Worm (Caenorhabditis elegans) whole organism, young adult: Measurements from ENCODE around the gene igdb-3.

Source experiments
- C06A6.2 ChIP-seq: fragments of 200-800 bp; sonication (Bioruptor generic); conservative IDR thresholded peaks from 2 replicates; pipeline ENCODE4 v1.3.6; 2022; ENCODE audit warnings: missing genetic modification characterization, missing compliant biosample characterization
- F49E8.2 ChIP-seq: sonication (generic microtip); optimal IDR thresholded peaks from 3 replicates; lab custom pipeline; 2017; ENCODE audit warnings: missing genetic modification characterization, mild to moderate bottlenecking, missing compliant biosample characterization, antibody characterized with exemption, moderate library complexity; ENCODE audit not compliant: insufficient read depth
- K12H6.12 ChIP-seq: fragments of 200-800 bp; sonication (Bioruptor generic); optimal IDR thresholded peaks from 2 replicates; lab custom pipeline; 2018; ENCODE audit warnings: mild to moderate bottlenecking, missing genetic modification characterization, missing compliant biosample characterization
- Y53G8AR.9 ChIP-seq: fragments of 200-800 bp; sonication (Bioruptor generic); conservative IDR thresholded peaks from 2 replicates; pipeline ENCODE4 v1.3.6; 2022; ENCODE audit warnings: missing genetic modification reagents, missing genetic modification characterization, missing compliant biosample characterization
- Y56A3A.18 ChIP-seq: fragments of 200-800 bp; sonication (Bioruptor generic); IDR thresholded peaks from 2 replicates; pipeline ENCODE4 v1.3.6; 2022; ENCODE audit warnings: missing genetic modification reagents, missing genetic modification characterization, missing compliant biosample characterization
- attf-5 ChIP-seq: fragments of 200-800 bp; sonication (Bioruptor generic); optimal IDR thresholded peaks from 2 replicates; lab custom pipeline; 2018; ENCODE audit warnings: mild to moderate bottlenecking, missing genetic modification characterization, missing compliant biosample characterization
- bed-2 ChIP-seq: fragments of 200-800 bp; sonication (Bioruptor generic); IDR thresholded peaks from 2 replicates; pipeline ENCODE4 v1.3.6; 2022; ENCODE audit warnings: missing genetic modification reagents, missing genetic modification characterization, missing compliant biosample characterization
- ceh-58 ChIP-seq: fragments of 200-800 bp; sonication (Bioruptor generic); IDR thresholded peaks from 2 replicates; pipeline ENCODE4 v1.3.6; 2022; ENCODE audit warnings: missing genetic modification characterization, missing compliant biosample characterization
- dox-1 ChIP-seq: fragments of 200-800 bp; sonication (Bioruptor generic); IDR thresholded peaks from 2 replicates; pipeline ENCODE4 v1.3.6; 2022; ENCODE audit warnings: missing genetic modification reagents, missing genetic modification characterization, missing compliant biosample characterization
- efl-1 ChIP-seq: fragments of 150-350 bp; optimal IDR thresholded peaks from 2 replicates; lab custom pipeline; 2014; ENCODE audit warnings: missing biosample characterization, missing genetic modification reagents, missing genetic modification characterization
- ekl-4 ChIP-seq: fragments of 200-800 bp; sonication (Bioruptor generic); IDR thresholded peaks from 2 replicates; pipeline ENCODE4 v1.3.6; 2022; ENCODE audit warnings: missing genetic modification reagents, missing genetic modification characterization, missing compliant biosample characterization
- ets-4 ChIP-seq: fragments of 200-800 bp; sonication (Bioruptor generic); optimal IDR thresholded peaks from 2 replicates; lab custom pipeline; 2018; ENCODE audit warnings: mild to moderate bottlenecking, missing genetic modification characterization, missing compliant biosample characterization
- hlh-26 ChIP-seq: fragments of 200-800 bp; sonication (Bioruptor generic); conservative IDR thresholded peaks from 2 replicates; pipeline ENCODE4 v1.3.6; 2022; ENCODE audit warnings: missing genetic modification reagents, missing genetic modification characterization, missing compliant biosample characterization
- hmg-20 ChIP-seq: fragments of 200-800 bp; sonication (Bioruptor generic); IDR thresholded peaks from 2 replicates; pipeline ENCODE4 v1.3.6; 2022; ENCODE audit warnings: missing genetic modification reagents, missing genetic modification characterization, missing compliant biosample characterization
- hsf-1 ChIP-seq: fragments of 200-800 bp; sonication (Bioruptor generic); IDR thresholded peaks from 2 replicates; pipeline ENCODE4 v1.3.6; 2022; ENCODE audit warnings: missing genetic modification reagents, missing genetic modification characterization, missing compliant biosample characterization
- lag-1 ChIP-seq: fragments of 200-800 bp; sonication (Bioruptor generic); IDR thresholded peaks from 2 replicates; pipeline ENCODE4 v1.3.6; 2022; ENCODE audit warnings: missing genetic modification reagents, missing genetic modification characterization, missing compliant biosample characterization
- lir-1 ChIP-seq: fragments of 200-800 bp; sonication (Bioruptor generic); conservative IDR thresholded peaks from 2 replicates; pipeline ENCODE4 v1.3.6; 2022; ENCODE audit warnings: missing genetic modification reagents, missing genetic modification characterization, missing compliant biosample characterization
- lsl-1 ChIP-seq: fragments of 200-800 bp; sonication (Bioruptor generic); optimal IDR thresholded peaks from 2 replicates; lab custom pipeline; 2018; ENCODE audit warnings: mild to moderate bottlenecking, missing genetic modification characterization, moderate library complexity, missing compliant biosample characterization
- madf-10 ChIP-seq: sonication (generic microtip); optimal IDR thresholded peaks from 2 replicates; lab custom pipeline; 2016; ENCODE audit warnings: mild to moderate bottlenecking, missing genetic modification characterization, missing compliant biosample characterization
- madf-8 ChIP-seq: fragments of 200-800 bp; sonication (Bioruptor generic); conservative IDR thresholded peaks from 2 replicates; pipeline ENCODE4 v1.3.6; 2022; ENCODE audit warnings: missing genetic modification reagents, missing genetic modification characterization, missing compliant biosample characterization
- mxl-1 ChIP-seq: sonication (generic microtip); optimal IDR thresholded peaks from 2 replicates; lab custom pipeline; 2016; ENCODE audit warnings: missing genetic modification characterization, missing compliant biosample characterization
- nhr-120 ChIP-seq: fragments of 200-800 bp; sonication (Bioruptor generic); IDR thresholded peaks from 2 replicates; pipeline ENCODE4 v1.3.6; 2022; ENCODE audit warnings: missing genetic modification characterization, missing compliant biosample characterization
- nhr-80 ChIP-seq: sonication (generic microtip); optimal IDR thresholded peaks from 2 replicates; lab custom pipeline; 2016; ENCODE audit warnings: missing genetic modification characterization, missing compliant biosample characterization
- pbrm-1 ChIP-seq: fragments of 200-800 bp; sonication (Bioruptor generic); IDR thresholded peaks from 2 replicates; pipeline ENCODE4 v1.3.6; 2022; ENCODE audit warnings: missing genetic modification reagents, missing genetic modification characterization, missing compliant biosample characterization
- pha-4 ChIP-seq: fragments of 150-350 bp; sonication (generic microtip); optimal IDR thresholded peaks from 2 replicates; lab custom pipeline; 2014; ENCODE audit warnings: missing biosample characterization, missing genetic modification reagents, missing genetic modification characterization
- rcor-1 ChIP-seq: fragments of 200-800 bp; sonication (Bioruptor generic); IDR thresholded peaks from 2 replicates; pipeline ENCODE4 v1.3.6; 2022; ENCODE audit warnings: missing genetic modification reagents, missing genetic modification characterization, missing compliant biosample characterization
- rec-8 ChIP-seq, 2 experiments: sonication (generic microtip); optimal IDR thresholded peaks; 2 replicates each; lab custom pipeline; 2016; ENCODE audit warnings: mild to moderate bottlenecking in 2 of 2, missing genetic modification characterization in 2 of 2, missing genetic modification reagents in 2 of 2, missing genotype in 2 of 2, missing biosample characterization in 1 of 2, missing compliant biosample characterization in 1 of 2, moderate library complexity in 1 of 2
- repo-1 ChIP-seq: sonication (generic microtip); optimal IDR thresholded peaks from 2 replicates; lab custom pipeline; 2017; ENCODE audit warnings: mild to moderate bottlenecking, missing genetic modification characterization, missing compliant biosample characterization
- rpc-1 ChIP-seq, 2 experiments: fragments of 150-350 bp in 1 of 2; sonication (generic microtip) in 1 of 2; optimal IDR thresholded peaks; 2 replicates each; lab custom pipeline; 2014 to 2018; ENCODE audit warnings: missing biosample characterization in 1 of 2, missing genetic modification characterization in 1 of 2, missing genetic modification reagents in 1 of 2, missing genotype in 1 of 2
- snpc-3.4 ChIP-seq: sonication (generic microtip); optimal IDR thresholded peaks from 2 replicates; lab custom pipeline; 2017; ENCODE audit warnings: missing genetic modification characterization, mild to moderate bottlenecking, missing compliant biosample characterization, antibody characterized with exemption, moderate library complexity, missing genotype, missing genetic modification reagents
- ztf-22 ChIP-seq: fragments of 200-800 bp; sonication (Bioruptor generic); optimal IDR thresholded peaks from 2 replicates; lab custom pipeline; 2018; ENCODE audit warnings: mild to moderate bottlenecking, missing genetic modification characterization, moderate library complexity, missing compliant biosample characterization
- ztf-25 ChIP-seq: fragments of 200-800 bp; sonication (Bioruptor generic); IDR thresholded peaks from 2 replicates; pipeline ENCODE4 v1.3.6; 2022; ENCODE audit warnings: missing genetic modification reagents, missing genetic modification characterization, missing compliant biosample characterization
- ztf-3 ChIP-seq: fragments of 200-800 bp; sonication (Bioruptor generic); optimal IDR thresholded peaks from 2 replicates; lab custom pipeline; 2018; ENCODE audit warnings: mild to moderate bottlenecking, missing genetic modification characterization, missing compliant biosample characterization

The igdb-3 gene

DNA sequence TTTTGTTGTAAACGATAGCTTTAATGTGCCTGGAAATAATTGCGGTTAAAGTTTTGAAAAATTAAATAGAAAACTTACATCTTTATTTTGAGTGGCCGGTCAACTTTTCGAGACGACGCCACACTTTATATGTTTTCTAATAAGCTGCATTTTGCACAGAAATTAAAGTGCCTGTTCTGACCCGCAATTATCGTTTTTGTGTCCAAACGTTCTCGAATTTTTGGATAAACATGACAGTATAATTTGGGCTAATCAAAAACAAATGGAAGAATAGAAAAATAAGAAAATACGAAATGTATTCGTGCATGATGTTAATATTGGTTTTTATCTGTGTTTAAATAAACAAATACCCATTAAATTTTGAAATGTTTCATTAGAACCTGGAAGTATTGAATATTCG lies 35.4 kb downstream of the igdb-3 start, which contains the start of gene K10C2.12 (continued):
- TF ChIP-seq rec-8 (tag; optimal IDR thresholded peaks at IDR 0.05; lab: Kevin White, UChicago) = no peak
- TF ChIP-seq Y53G8AR.9 (GFP tag; lab: Robert Waterston, UW) = no peak
- no peak for TF ChIP-seq madf-10

- TF ChIP-seq K12H6.12 = no peak
- no peak for TF ChIP-seq efl-1 (GFP tag; lab: Kevin White, UChicago)
- no peak for TF ChIP-seq nhr-120 (GFP tag; lab: Robert Waterston, UW)
- no peak for TF ChIP-seq rcor-1 (GFP tag; lab: Robert Waterston, UW)
- no peak for TF ChIP-seq attf-5 (GFP tag; lab: Kevin White, UChicago)
- no peak for TF ChIP-seq pbrm-1 (GFP tag; lab: Robert Waterston, UW)
- TF ChIP-seq C06A6.2 (GFP tag; lab: Robert Waterston, UW) = no peak
- peak; percentile 40; the same call in 1 of the 2 replicates for TF ChIP-seq dox-1 (GFP tag; lab: Robert Waterston, UW)
- TF ChIP-seq bed-2 = no peak
- peak; percentile 11 for TF ChIP-seq madf-10
- TF ChIP-seq ztf-25 (GFP tag; lab: Robert Waterston, UW) = 0 out of 2 replicates have a peak, but pooled peaks have one; percentile 9
- no peak for TF ChIP-seq mxl-1 (tag; lab: Kevin White, UChicago)
- no peak for TF ChIP-seq ceh-58
- no peak for TF ChIP-seq lsl-1 (GFP tag; lab: Kevin White, UChicago)
- no peak for TF ChIP-seq Y56A3A.18 (GFP tag; lab: Robert Waterston, UW)
- no peak for TF ChIP-seq madf-8 (GFP tag; lab: Robert Waterston, UW)
- TF ChIP-seq hmg-20 (GFP tag; lab: Robert Waterston, UW) = no peak
- peak; percentile 97 for TF ChIP-seq nhr-80 (tag; lab: Kevin White, UChicago)
- TF ChIP-seq repo-1 = no peak
- TF ChIP-seq lir-1 (GFP tag; lab: Robert Waterston, UW) = no peak
- no peak for TF ChIP-seq hlh-26 (GFP tag; lab: Robert Waterston, UW)
- no peak for TF ChIP-seq pha-4 (tag; lab: Kevin White, UChicago)
- TF ChIP-seq ets-4 = peak; percentile 37
- TF ChIP-seq ztf-22 (GFP tag; lab: Kevin White, UChicago) = no peak
- no peak for TF ChIP-seq lag-1 (GFP tag; lab: Robert Waterston, UW)
Measured at ce11 chrX:6427147-6427546, 41.9 kb downstream of the igdb-3 start.

ce11 chrX:6429552-6429951 lies 44.3 kb downstream of the igdb-3 start:
- TF ChIP-seq rpc-1 (optimal IDR thresholded peaks at IDR 0.05; lab: Kevin White, UChicago) = no peak
- no peak for TF ChIP-seq rpc-1 (tag; optimal IDR thresholded peaks at IDR 0.05; lab: Kevin White, UChicago)
- TF ChIP-seq nhr-80 (tag; lab: Kevin White, UChicago) = peak; percentile 55

DNA sequence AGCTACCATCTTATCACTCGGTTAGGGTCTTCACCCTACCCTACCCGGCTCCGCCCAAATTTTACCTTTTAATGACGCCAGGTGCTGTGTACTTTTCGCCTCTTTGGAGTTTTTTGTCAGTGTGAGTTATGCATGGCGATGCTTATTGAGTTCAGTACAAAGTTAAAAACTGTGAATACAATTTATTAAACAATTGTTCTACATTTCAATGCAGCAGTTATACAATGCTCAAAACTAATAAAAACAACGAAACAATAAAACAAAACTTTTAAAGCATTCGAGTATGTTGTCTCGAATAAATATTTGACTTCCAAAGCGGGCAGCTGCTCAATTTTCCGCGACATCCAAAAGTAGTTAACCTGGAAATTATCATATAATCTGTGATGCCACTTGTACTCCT lies 45.2 kb downstream of the igdb-3 start, which contains the start of gene ctsa-2:
Gene ctsa-2 (minus strand): TSS at position 101 of the 400 bp plus-strand sequence.
- TF ChIP-seq ztf-3 (GFP tag; lab: Kevin White, UChicago) = no peak
- no peak for TF ChIP-seq madf-8 (GFP tag; lab: Robert Waterston, UW)
- TF ChIP-seq snpc-3.4 (tag; lab: Kevin White, UChicago) = no peak
- no peak for TF ChIP-seq F49E8.2 (tag; lab: Kevin White, UChicago)
- no peak for TF ChIP-seq nhr-120 (GFP tag; lab: Robert Waterston, UW)
- TF ChIP-seq hsf-1 (GFP tag; lab: Robert Waterston, UW) = no peak
- no peak for TF ChIP-seq ekl-4
- TF ChIP-seq ets-4 = no peak
- no peak for TF ChIP-seq mxl-1 (tag; lab: Kevin White, UChicago)
